Fruit fly (Drosophila melanogaster) whole organism, wandering third instar larva: ENCODE measurements around the gene Pgls.

ENCODE experiments used
- Abd-B ChIP-seq: fragments of >200 bp; optimal IDR thresholded peaks from 2 replicates; lab custom pipeline; 2017; ENCODE audit warnings: missing biosample characterization, missing genetic modification characterization
- CG32264 ChIP-seq: fragments of 200-800 bp; sonication (Bioruptor generic); optimal IDR thresholded peaks from 2 replicates; lab custom pipeline; 2016; ENCODE audit warnings: missing biosample characterization, missing genetic modification characterization
- CG9705 ChIP-seq: fragments of 200-800 bp; sonication (Bioruptor generic); optimal IDR thresholded peaks from 2 replicates; lab custom pipeline; 2018; ENCODE audit warnings: missing biosample characterization, mild to moderate bottlenecking, missing genetic modification characterization
- CrebA ChIP-seq: fragments of 200-800 bp; sonication (Bioruptor generic); optimal IDR thresholded peaks from 2 replicates; lab custom pipeline; 2016; ENCODE audit warnings: missing biosample characterization, mild to moderate bottlenecking, missing genetic modification characterization, borderline replicate concordance
- Dfd ChIP-seq: fragments of >200 bp; optimal IDR thresholded peaks from 2 replicates; lab custom pipeline; 2017; ENCODE audit warnings: missing biosample characterization, missing genetic modification characterization
- Dif ChIP-seq: fragments of 200-275, 200-300 bp; sonication (Bioruptor generic); optimal IDR thresholded peaks from 2 replicates; lab custom pipeline; 2018; ENCODE audit warnings: missing biosample characterization, missing genetic modification characterization; ENCODE audit not compliant: partially characterized antibody
- GATAd ChIP-seq: sonication (Bioruptor generic); optimal IDR thresholded peaks from 2 replicates; lab custom pipeline; 2016; ENCODE audit warnings: missing biosample characterization, missing genetic modification characterization
- Hr83 ChIP-seq: fragments of 200-300 bp; sonication (Bioruptor generic); optimal IDR thresholded peaks from 2 replicates; lab custom pipeline; 2016; ENCODE audit warnings: missing biosample characterization, mild to moderate bottlenecking, missing genetic modification characterization, moderate library complexity; ENCODE audit not compliant: poor library complexity, severe bottlenecking
- Jra ChIP-seq: sonication (Bioruptor generic); optimal IDR thresholded peaks from 2 replicates; lab custom pipeline; 2016; ENCODE audit warnings: missing biosample characterization, missing genetic modification characterization
- Mio ChIP-seq: sonication (Bioruptor generic); optimal IDR thresholded peaks from 2 replicates; lab custom pipeline; 2016; ENCODE audit warnings: missing biosample characterization, missing genetic modification characterization
- N ChIP-seq: fragments of >200 bp; optimal IDR thresholded peaks from 2 replicates; lab custom pipeline; 2018; ENCODE audit warnings: missing biosample characterization, missing external identifiers, missing genetic modification characterization
- OdsH ChIP-seq: fragments of 200-800 bp; sonication (Bioruptor generic); optimal IDR thresholded peaks from 2 replicates; lab custom pipeline; 2016; ENCODE audit warnings: missing biosample characterization, mild to moderate bottlenecking, missing genetic modification characterization
- Rel ChIP-seq, 2 experiments: fragments of 200-800 bp; sonication (Bioruptor generic) in 1 of 2; optimal IDR thresholded peaks; 2 replicates in 1 of 2; 3 replicates in 1 of 2; lab custom pipeline; 2016 to 2019; ENCODE audit warnings: mild to moderate bottlenecking in 2 of 2, missing biosample characterization in 2 of 2, missing genetic modification characterization in 2 of 2, moderate library complexity in 1 of 2
- Vsx2 ChIP-seq: fragments of 200-300, 225-300 bp; sonication (Bioruptor generic); optimal IDR thresholded peaks from 2 replicates; lab custom pipeline; 2018; ENCODE audit warnings: missing biosample characterization, missing genetic modification characterization; ENCODE audit not compliant: partially characterized antibody
- br ChIP-seq: fragments of 200-800 bp; sonication (Bioruptor generic); optimal IDR thresholded peaks from 2 replicates; lab custom pipeline; 2016; ENCODE audit warnings: missing biosample characterization, missing genetic modification characterization
- dl ChIP-seq, 2 experiments: fragments of 175-275, 200-275 bp in 1 of 2; fragments of 200-275 bp in 1 of 2; sonication (Bioruptor generic); optimal IDR thresholded peaks; lab custom pipeline; 2018; ENCODE audit warnings: mild to moderate bottlenecking in 2 of 2, missing biosample characterization in 2 of 2, missing genetic modification characterization in 2 of 2, moderate library complexity in 2 of 2; ENCODE audit not compliant: partially characterized antibody in 2 of 2, insufficient read depth in 1 of 2
- dmrt93B ChIP-seq: fragments of 200-800 bp; sonication (Bioruptor generic); optimal IDR thresholded peaks from 2 replicates; lab custom pipeline; 2018; ENCODE audit warnings: missing biosample characterization, mild to moderate bottlenecking, missing genetic modification characterization
- dsf ChIP-seq: sonication (Bioruptor generic); optimal IDR thresholded peaks from 2 replicates; lab custom pipeline; 2016; ENCODE audit warnings: missing biosample characterization, missing genetic modification characterization, borderline replicate concordance
- ey ChIP-seq: fragments of 200-800 bp; sonication (Bioruptor generic); optimal IDR thresholded peaks from 2 replicates; lab custom pipeline; 2016; ENCODE audit warnings: missing biosample characterization, missing genetic modification characterization
- fru ChIP-seq: fragments of 200-800 bp; sonication (Bioruptor generic); optimal IDR thresholded peaks from 3 replicates; lab custom pipeline; 2016; ENCODE audit warnings: missing biosample characterization, mild to moderate bottlenecking, missing genetic modification characterization
- h ChIP-seq: fragments of 200-800 bp; sonication (Bioruptor generic); optimal IDR thresholded peaks from 3 replicates; lab custom pipeline; 2016; ENCODE audit warnings: missing biosample characterization, mild to moderate bottlenecking, missing genetic modification characterization
- lola ChIP-seq: fragments of >200 bp; optimal IDR thresholded peaks from 2 replicates; lab custom pipeline; 2017; ENCODE audit warnings: missing biosample characterization, missing genetic modification characterization
- pan ChIP-seq: fragments of >200 bp; optimal IDR thresholded peaks from 2 replicates; lab custom pipeline; 2017
- psq ChIP-seq: fragments of 200-800 bp; sonication (Bioruptor generic); optimal IDR thresholded peaks from 3 replicates; lab custom pipeline; 2017; ENCODE audit warnings: missing biosample characterization, mild to moderate bottlenecking, missing genetic modification characterization, moderate library complexity
- rgr ChIP-seq: fragments of 200-800 bp; sonication (Bioruptor generic); optimal IDR thresholded peaks from 3 replicates; lab custom pipeline; 2016; ENCODE audit warnings: missing biosample characterization, mild to moderate bottlenecking, missing genetic modification characterization
- sv ChIP-seq: fragments of 200-800 bp; sonication (Bioruptor generic); optimal IDR thresholded peaks from 3 replicates; lab custom pipeline; 2016; ENCODE audit warnings: missing biosample characterization, missing genetic modification characterization
- tai ChIP-seq: sonication (Bioruptor generic); optimal IDR thresholded peaks from 2 replicates; lab custom pipeline; 2016; ENCODE audit warnings: missing biosample characterization, missing genetic modification characterization
- woc ChIP-seq: sonication (Bioruptor generic); optimal IDR thresholded peaks from 2 replicates; lab custom pipeline; 2016; ENCODE audit warnings: missing biosample characterization, mild to moderate bottlenecking, missing genetic modification characterization

The Pgls gene

DNA sequence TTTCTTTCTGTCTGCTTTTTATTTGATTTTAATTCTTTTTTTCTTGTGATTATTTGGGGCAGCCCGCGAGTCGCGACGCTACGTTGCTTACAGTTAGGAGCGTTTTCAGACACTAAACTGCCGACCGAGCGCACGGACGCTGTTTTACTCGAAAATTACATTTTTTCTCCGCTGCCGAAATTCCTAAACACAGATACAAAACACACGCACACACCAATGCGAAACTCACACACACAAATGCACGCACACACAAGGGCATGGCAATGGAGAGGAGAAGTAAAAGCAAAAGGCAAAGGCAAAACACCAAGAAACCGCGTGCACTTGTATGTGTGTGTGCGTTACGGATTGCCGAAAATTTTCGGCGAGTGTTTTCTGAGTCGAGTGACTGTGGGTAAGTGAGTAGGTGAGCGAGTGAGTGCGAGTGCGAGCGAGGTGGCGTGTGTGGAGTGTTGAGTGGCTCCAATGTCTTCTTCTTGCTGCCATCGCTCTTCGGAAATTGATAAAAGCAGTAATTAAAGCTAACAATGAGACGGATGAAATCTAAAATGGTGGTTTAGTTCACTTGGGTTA is 31.6 kb upstream of the Pgls start (continued):
- TF ChIP-seq CG9705 (no peak), sv (GFP tag; lab: Kevin White, UChicago) (no peak), ey (GFP tag; lab: Kevin White, UChicago) (no peak), br (GFP tag; lab: Kevin White, UChicago) (no peak), Mio (GFP tag; lab: Kevin White, UChicago) (no peak), tai (GFP tag; lab: Kevin White, UChicago) (no peak), Rel (GFP tag; optimal IDR thresholded peaks at IDR 0.05; lab: Kevin White, UChicago) (peak; percentile 21), Rel (tag; optimal IDR thresholded peaks at IDR 0.05; lab: Kevin White, UChicago) (peak; percentile 20), Abd-B (GFP tag; lab: Kevin White, UChicago) (peak; percentile 74), Jra (GFP tag; lab: Kevin White, UChicago) (no peak), dl (GFP tag; optimal IDR thresholded peaks at IDR 0.05; lab: Kevin White, UChicago; ENCODE audit: insufficient read depth in 1 of 2, partially characterized antibody in 2 of 2) (peak; percentile 40 to 44), pan (lab: Kevin White, UChicago) (no peak), CG32264 (GFP tag; lab: Kevin White, UChicago) (no peak), Dif (GFP tag; lab: Kevin White, UChicago) (no peak), CrebA (GFP tag; lab: Kevin White, UChicago) (peak; percentile 58)

DNA sequence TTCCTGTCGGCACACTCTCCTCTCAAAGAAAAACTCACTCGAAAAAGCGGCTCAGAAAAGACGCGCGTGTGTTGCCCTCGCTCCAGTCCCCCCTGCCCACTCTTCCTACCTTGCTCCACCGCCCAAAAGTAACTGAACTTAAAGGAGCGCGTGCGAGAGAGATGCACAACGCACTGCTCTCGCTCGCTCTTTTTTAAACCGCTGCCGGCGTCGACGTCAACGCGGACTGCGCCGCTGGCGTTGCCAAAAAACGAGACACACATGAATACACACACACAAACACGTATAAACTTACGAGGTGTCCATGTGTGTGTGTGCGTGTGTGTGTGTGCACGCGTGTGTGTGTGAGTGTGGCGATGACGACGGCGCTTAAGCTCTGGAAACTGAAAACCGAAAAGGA is 30.4 kb upstream of the Pgls start:
- peak; percentile 89 for TF ChIP-seq fru (GFP tag; lab: Kevin White, UChicago)
- peak; percentile 70 for TF ChIP-seq psq (GFP tag; lab: Kevin White, UChicago)
- TF ChIP-seq CrebA (GFP tag; lab: Kevin White, UChicago) = peak; percentile 7
- no peak for TF ChIP-seq N (GFP tag; lab: Kevin White, UChicago)

DNA sequence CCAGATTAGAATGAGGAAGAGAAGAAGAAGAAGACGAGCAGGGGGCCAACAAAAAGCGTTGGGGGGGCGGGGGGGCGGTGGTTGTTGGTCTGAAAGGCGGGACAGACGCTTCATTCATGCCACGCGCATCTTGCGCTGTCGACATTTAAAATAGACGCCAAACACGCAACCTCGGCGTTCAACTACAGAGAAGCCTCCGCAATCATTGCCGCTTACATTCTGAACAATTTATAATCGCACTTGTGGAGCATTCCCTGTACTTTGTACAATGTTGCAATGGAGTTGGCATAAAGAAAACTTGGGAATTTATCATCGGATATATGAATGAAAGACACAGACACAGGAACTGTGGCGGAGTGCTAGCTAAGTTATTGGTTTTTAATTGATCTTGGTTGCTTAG is 26.5 kb upstream of the Pgls start:
- TF ChIP-seq sv (GFP tag; lab: Kevin White, UChicago) (no peak), N (GFP tag; lab: Kevin White, UChicago) (no peak)

DNA sequence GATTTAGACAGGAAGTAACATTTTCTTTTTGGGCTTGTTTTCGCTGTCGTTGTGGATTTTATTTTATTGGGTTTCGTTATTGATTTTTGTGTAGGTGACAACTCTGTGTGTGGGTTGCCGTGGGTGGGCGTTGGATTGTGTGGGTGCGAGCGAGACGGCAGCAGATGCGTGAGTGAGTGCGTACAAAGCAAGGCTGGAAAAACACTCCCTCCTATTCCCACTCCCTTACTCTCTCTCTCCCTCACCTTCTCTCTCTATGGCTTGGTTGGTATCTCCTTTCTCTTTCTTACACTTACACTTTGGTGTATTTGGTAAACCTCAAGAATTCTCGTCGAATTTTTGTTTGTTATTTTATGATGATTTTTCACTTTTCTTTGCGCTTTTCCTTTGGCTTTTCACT is 25.1 kb upstream of the Pgls start:
- TF ChIP-seq OdsH (GFP tag; lab: Kevin White, UChicago) (no peak), Mio (GFP tag; lab: Kevin White, UChicago) (no peak), Hr83 (GFP tag; lab: Kevin White, UChicago) (no peak), tai (GFP tag; lab: Kevin White, UChicago) (no peak), rgr (GFP tag; lab: Kevin White, UChicago) (no peak), dl (GFP tag; optimal IDR thresholded peaks at IDR 0.05; lab: Kevin White, UChicago; ENCODE audit: insufficient read depth in 1 of 2, partially characterized antibody in 2 of 2) (no peak), woc (GFP tag; lab: Kevin White, UChicago) (no peak), h (GFP tag; lab: Kevin White, UChicago) (no peak), Jra (GFP tag; lab: Kevin White, UChicago) (no peak), Dfd (GFP tag; lab: Kevin White, UChicago) (no peak), lola (GFP tag; lab: Kevin White, UChicago) (no peak), dsf (GFP tag; lab: Kevin White, UChicago) (no peak), Rel (GFP tag; optimal IDR thresholded peaks at IDR 0.05; lab: Kevin White, UChicago) (no peak), Rel (tag; optimal IDR thresholded peaks at IDR 0.05; lab: Kevin White, UChicago) (no peak), Vsx2 (no peak), GATAd (GFP tag; lab: Kevin White, UChicago) (no peak), dmrt93B (GFP tag; lab: Kevin White, UChicago) (no peak)

dm6 chrX:10822678-10823440 is 24.4 kb upstream of the Pgls start:
- TF ChIP-seq rgr (GFP tag; lab: Kevin White, UChicago) (no peak), sv (GFP tag; lab: Kevin White, UChicago) (peak; percentile 11), N (GFP tag; lab: Kevin White, UChicago) (no peak)
